Worm (Caenorhabditis elegans): Measurements from ENCODE around the gene zip-2.

zip-2 gene

DNA sequence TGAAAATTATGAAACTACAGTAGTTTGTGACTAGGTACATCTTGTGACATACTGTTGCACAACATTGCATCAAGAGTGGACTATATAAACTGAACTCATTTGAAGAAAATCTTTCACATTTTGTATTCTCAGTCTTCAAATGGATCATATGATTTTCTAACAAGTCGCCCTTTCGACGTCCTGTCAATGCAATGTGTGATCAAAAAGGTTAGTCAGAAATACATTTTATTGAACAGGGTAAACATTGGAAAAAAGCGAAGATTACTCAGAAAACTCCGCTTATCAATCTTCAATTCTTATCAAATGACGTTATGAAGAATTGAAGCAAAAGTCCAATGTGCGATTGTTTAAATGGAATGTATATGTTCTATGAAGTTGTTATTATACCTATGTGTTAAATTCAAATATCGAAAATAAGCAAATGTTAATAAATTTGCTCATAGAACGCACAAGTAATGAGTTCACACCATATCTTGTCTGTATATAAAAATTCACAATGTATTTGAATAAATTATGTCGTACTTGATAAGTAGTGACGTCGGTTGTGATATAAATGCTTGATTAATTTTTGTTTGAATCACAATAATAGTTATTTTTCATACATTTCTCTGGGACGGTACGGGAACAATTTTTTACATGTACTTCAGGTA lies at the start of gene zip-2:
Gene zip-2 (plus strand): TSS at position 128 of the 650 bp plus-strand sequence.
- TF ChIP-seq nhr-237 (tag; optimal IDR thresholded peaks at IDR 0.05) (no peak), saeg-2 (GFP tag; IDR thresholded peaks at IDR 0.05) (no peak), unc-39 (tag; optimal IDR thresholded peaks at IDR 0.05) (no peak), sdz-12 (GFP tag; optimal IDR thresholded peaks at IDR 0.05) (no peak), fos-1 (tag; optimal IDR thresholded peaks at IDR 0.05) (no peak), dmd-6 (GFP tag; IDR thresholded peaks at IDR 0.05) (peak; percentile 90), R02D3.7 (tag; optimal IDR thresholded peaks at IDR 0.05) (no peak), ama-1 (optimal IDR thresholded peaks at IDR 0.05) (no peak), nhr-76 (tag; optimal IDR thresholded peaks at IDR 0.05) (no peak), D1046.2 (GFP tag; IDR thresholded peaks at IDR 0.05) (no peak), skn-1 (tag; optimal IDR thresholded peaks at IDR 0.05) (no peak), lir-3 (tag; optimal IDR thresholded peaks at IDR 0.05) (no peak), dve-1 (tag; optimal IDR thresholded peaks at IDR 0.05; ENCODE audit: insufficient read depth) (peak; percentile 95), Y75B8A.6 (GFP tag; IDR thresholded peaks at IDR 0.05) (no peak), T26A8.4 (GFP tag; IDR thresholded peaks at IDR 0.05) (no peak), zip-2 (tag; optimal IDR thresholded peaks at IDR 0.05) (no peak), unc-62 (GFP tag; optimal IDR thresholded peaks at IDR 0.05 in 1 of 2) (peak in 1 of 2 experiments; percentile 79), unc-62 (tag; optimal IDR thresholded peaks at IDR 0.05) (no peak), pqm-1 (tag; optimal IDR thresholded peaks at IDR 0.05) (peak; percentile 84), lsy-2 (tag; optimal IDR thresholded peaks at IDR 0.05) (peak in 1 of 2 experiments; percentile 58), T20F7.1 (GFP tag; optimal IDR thresholded peaks at IDR 0.05) (peak; percentile 38), daf-8 (GFP tag; IDR thresholded peaks at IDR 0.05) (no peak), spr-3 (GFP tag; optimal IDR thresholded peaks at IDR 0.05) (no peak), lin-13 (GFP tag; optimal IDR thresholded peaks at IDR 0.05) (no peak), nhr-48 (tag; optimal IDR thresholded peaks at IDR 0.05) (peak; percentile 53), ceh-20 (GFP tag; IDR thresholded peaks at IDR 0.05) (no peak), nhr-10 (tag; optimal IDR thresholded peaks at IDR 0.05) (peak; percentile 50), F49E8.2 (tag; optimal IDR thresholded peaks at IDR 0.05; ENCODE audit: borderline replicate concordance) (no peak), ceh-82 (tag; optimal IDR thresholded peaks at IDR 0.05) (no peak), lin-29 (GFP tag; IDR thresholded peaks at IDR 0.05) (no peak), Y48G9A.11 (GFP tag; IDR thresholded peaks at IDR 0.05) (no peak), ztf-11 (tag; optimal IDR thresholded peaks at IDR 0.05) (no peak), hif-1 (tag; optimal IDR thresholded peaks at IDR 0.05) (no peak), nhr-25 (tag; optimal IDR thresholded peaks at IDR 0.05; ENCODE audit: borderline replicate concordance, insufficient read depth) (no peak), dmd-8 (GFP tag; IDR thresholded peaks at IDR 0.05) (no peak), egl-43 (GFP tag; IDR thresholded peaks at IDR 0.05) (no peak), rbr-2 (tag; optimal IDR thresholded peaks at IDR 0.05) (no peak), nhr-42 (GFP tag; IDR thresholded peaks at IDR 0.05) (no peak), zag-1 (tag; optimal IDR thresholded peaks at IDR 0.05) (no peak), daf-19 (GFP tag; conservative IDR thresholded peaks at IDR 0.05) (no peak), daf-16 (GFP tag; optimal IDR thresholded peaks at IDR 0.05) (no peak), daf-16 (tag; optimal IDR thresholded peaks at IDR 0.05) (peak; percentile 95), nhr-28 (tag; optimal IDR thresholded peaks at IDR 0.05) (peak; percentile 91), ceh-44 (GFP tag; IDR thresholded peaks at IDR 0.05) (no peak), hlh-11 (tag; optimal IDR thresholded peaks at IDR 0.05) (peak; percentile 89), lin-38 (GFP tag; IDR thresholded peaks at IDR 0.05) (no peak), F10B5.3 (tag; optimal IDR thresholded peaks at IDR 0.05) (no peak), daf-12 (tag; optimal IDR thresholded peaks at IDR 0.05) (no peak), nhr-11 (tag; optimal IDR thresholded peaks at IDR 0.05) (peak; percentile 33), snpc-1.2 (GFP tag; IDR thresholded peaks at IDR 0.05) (no peak), mep-1 (tag; optimal IDR thresholded peaks at IDR 0.05) (peak; percentile 68), attf-4 (tag; optimal IDR thresholded peaks at IDR 0.05) (no peak), ctbp-1 (GFP tag; IDR thresholded peaks at IDR 0.05) (no peak)

Measured in whole organism, L4 larva.